Fruit fly (Drosophila melanogaster) Kc167 (cell line): ENCODE results near the gene hoip.

ENCODE experiments used
- Myc ChIP-seq: fragments of >200 bp; optimal IDR thresholded peaks from 2 replicates; lab custom pipeline; 2017; ENCODE audit warnings: missing external identifiers
- Sin3A ChIP-seq: fragments of >200 bp; optimal IDR thresholded peaks from 2 replicates; lab custom pipeline; 2018; ENCODE audit warnings: missing external identifiers
- h ChIP-seq: fragments of >200 bp; optimal IDR thresholded peaks from 3 replicates; lab custom pipeline; 2018; ENCODE audit warnings: missing external identifiers
- insv ChIP-seq: fragments of >200 bp; optimal IDR thresholded peaks from 3 replicates; lab custom pipeline; 2018; ENCODE audit warnings: missing external identifiers
- psq ChIP-seq: fragments of >200 bp; optimal IDR thresholded peaks from 2 replicates; lab custom pipeline; 2017; ENCODE audit warnings: missing external identifiers
- ttk ChIP-seq: sonication (Bioruptor generic); optimal IDR thresholded peaks from 2 replicates; lab custom pipeline; 2017; ENCODE audit warnings: missing external identifiers

The hoip gene

dm6 chr2L:9685993-9686392 is 13.6 kb upstream of the hoip start:
- TF ChIP-seq insv (lab: Kevin White, UChicago) (no peak), psq (no peak), ttk (lab: Kevin White, UChicago) (no peak), Myc (no peak)

- TF ChIP-seq ttk (lab: Kevin White, UChicago): no peak
- no peak for TF ChIP-seq Sin3A (lab: Kevin White, UChicago)
- TF ChIP-seq psq: no peak
- no peak for TF ChIP-seq Myc
- no peak for TF ChIP-seq insv (lab: Kevin White, UChicago)
- TF ChIP-seq h: no peak
Measured at dm6 chr2L:9690550-9691197, 8.9 kb upstream of the hoip start.

- no peak for TF ChIP-seq Myc
- no peak for TF ChIP-seq psq
- no peak for TF ChIP-seq h
Measured at dm6 chr2L:9691230-9691629, 8.4 kb upstream of the hoip start.

- TF ChIP-seq Myc (no peak), ttk (lab: Kevin White, UChicago) (no peak), h (no peak), psq (no peak), insv (lab: Kevin White, UChicago) (no peak), Sin3A (lab: Kevin White, UChicago) (no peak)
Measured at dm6 chr2L:9692364-9693348, 6.9 kb upstream of the hoip start.

- TF ChIP-seq insv (lab: Kevin White, UChicago) (no peak), Myc (no peak), h (no peak), Sin3A (lab: Kevin White, UChicago) (no peak), psq (no peak), ttk (lab: Kevin White, UChicago) (no peak)
Measured at dm6 chr2L:9693924-9694610, 5.5 kb upstream of the hoip start.

- TF ChIP-seq psq (no peak), ttk (lab: Kevin White, UChicago) (no peak), h (no peak), Sin3A (lab: Kevin White, UChicago) (no peak), insv (lab: Kevin White, UChicago) (no peak), Myc (no peak)
Measured at dm6 chr2L:9695723-9696122, 3.9 kb upstream of the hoip start.

dm6 chr2L:9697561-9697960 is 2.0 kb upstream of the hoip start:
- TF ChIP-seq Myc (no peak), insv (lab: Kevin White, UChicago) (no peak), Sin3A (lab: Kevin White, UChicago) (no peak)

dm6 chr2L:9698092-9698922 is 1.3 kb upstream of the hoip start:
- no peak for TF ChIP-seq insv (lab: Kevin White, UChicago)
- no peak for TF ChIP-seq psq
- TF ChIP-seq Myc: no peak
- no peak for TF ChIP-seq Sin3A (lab: Kevin White, UChicago)
- TF ChIP-seq ttk (lab: Kevin White, UChicago): no peak

dm6 chr2L:9698923-9699493 is 583 bp upstream of the hoip start, which contains the start of gene Pka-C1:
TSS of gene Pka-C1 (minus strand) at chr2L:9699297.
- TF ChIP-seq insv (lab: Kevin White, UChicago) (no peak), psq (no peak), Sin3A (lab: Kevin White, UChicago) (no peak), ttk (lab: Kevin White, UChicago) (no peak), h (no peak), Myc (no peak)

dm6 chr2L:9700454-9700853 is 863 bp downstream of the hoip start, which contains the start of gene pelo:
TSS of gene pelo (plus strand) at chr2L:9700810.
- no peak for TF ChIP-seq h
- no peak for TF ChIP-seq Myc
- TF ChIP-seq ttk (lab: Kevin White, UChicago): no peak
- TF ChIP-seq insv (lab: Kevin White, UChicago): no peak
- no peak for TF ChIP-seq Sin3A (lab: Kevin White, UChicago)
- no peak for TF ChIP-seq psq

dm6 chr2L:9703000-9703399 is 3.4 kb downstream of the hoip start:
- TF ChIP-seq Myc (no peak), h (no peak), psq (no peak), ttk (lab: Kevin White, UChicago) (no peak), insv (lab: Kevin White, UChicago) (no peak), Sin3A (lab: Kevin White, UChicago) (no peak)
